Fruit fly (Drosophila melanogaster) Kc167 (cell line): Measurements from ENCODE around the gene Spn77Bc.

Source experiments
- Myc ChIP-seq: fragments of >200 bp; optimal IDR thresholded peaks from 2 replicates; lab custom pipeline; 2017; ENCODE audit warnings: missing external identifiers
- Sin3A ChIP-seq: fragments of >200 bp; optimal IDR thresholded peaks from 2 replicates; lab custom pipeline; 2018; ENCODE audit warnings: missing external identifiers
- h ChIP-seq: fragments of >200 bp; optimal IDR thresholded peaks from 3 replicates; lab custom pipeline; 2018; ENCODE audit warnings: missing external identifiers
- insv ChIP-seq: fragments of >200 bp; optimal IDR thresholded peaks from 3 replicates; lab custom pipeline; 2018; ENCODE audit warnings: missing external identifiers
- psq ChIP-seq: fragments of >200 bp; optimal IDR thresholded peaks from 2 replicates; lab custom pipeline; 2017; ENCODE audit warnings: missing external identifiers
- ttk ChIP-seq: sonication (Bioruptor generic); optimal IDR thresholded peaks from 2 replicates; lab custom pipeline; 2017; ENCODE audit warnings: missing external identifiers

dm6 chr3L:20385006-20385405 lies 42.6 kb downstream of the Spn77Bc start:
- TF ChIP-seq ttk (lab: Kevin White, UChicago): no peak
- TF ChIP-seq psq (lab: Kevin White, UChicago): no peak
- TF ChIP-seq h (lab: Kevin White, UChicago): no peak
- TF ChIP-seq Sin3A (lab: Kevin White, UChicago): no peak
- no peak for TF ChIP-seq Myc
- no peak for TF ChIP-seq insv (lab: Kevin White, UChicago)
